Worm (Caenorhabditis elegans): ENCODE measurements around the gene osm-12.

- TF ChIP-seq ama-1 (optimal IDR thresholded peaks at IDR 0.05) (no peak), aha-1 (tag) (no peak), lin-39 (tag; optimal IDR thresholded peaks at IDR 0.05) (no peak), snpc-4 (tag; optimal IDR thresholded peaks at IDR 0.05) (no peak), unc-39 (tag; optimal IDR thresholded peaks at IDR 0.05) (no peak), nhr-11 (tag; optimal IDR thresholded peaks at IDR 0.05) (no peak), ceh-62 (tag; optimal IDR thresholded peaks at IDR 0.05) (no peak), nhr-6 (tag; optimal IDR thresholded peaks at IDR 0.05) (no peak), nhr-25 (tag; optimal IDR thresholded peaks at IDR 0.05; ENCODE audit: borderline replicate concordance, insufficient read depth) (no peak), lin-1 (GFP tag; IDR thresholded peaks at IDR 0.05) (no peak)
Measured at ce11 chrIII:12153514-12153913, 48.8 kb downstream of the osm-12 start.
